Fruit fly (Drosophila melanogaster): Measurements from ENCODE around the gene rept.

Gene rept

DNA sequence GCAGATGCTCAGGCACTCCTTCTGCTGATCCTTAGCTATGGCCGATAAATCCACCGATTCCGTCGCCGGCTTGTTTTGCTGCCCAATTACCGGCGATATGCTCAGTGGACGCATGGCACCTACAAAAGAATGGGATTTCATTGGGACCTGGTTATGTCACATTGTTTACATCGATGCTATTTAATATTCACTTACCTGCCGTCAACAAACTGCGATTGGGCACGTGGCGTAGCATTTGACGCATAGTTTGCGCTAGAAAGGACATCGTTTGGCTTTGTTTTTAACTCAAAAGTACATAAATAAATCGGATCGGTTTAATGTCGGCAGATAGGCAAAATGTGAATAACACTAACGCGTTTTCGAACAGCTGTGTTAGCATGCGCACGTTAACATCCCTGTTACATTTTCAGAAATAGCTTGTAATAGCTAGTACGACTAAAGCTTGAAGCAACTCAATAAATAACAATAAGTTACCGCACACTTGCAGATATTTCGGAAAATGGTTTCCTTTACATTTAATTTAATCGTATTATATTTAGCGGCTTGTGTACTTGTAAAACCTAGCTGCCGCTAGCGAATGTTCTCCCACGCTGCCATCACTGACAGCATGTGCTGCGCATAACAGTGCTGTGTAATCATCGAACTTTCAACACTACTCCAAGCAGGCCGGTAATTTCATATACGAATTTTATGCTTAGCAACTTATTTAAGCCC lies at the start of gene rept, which contains the start of gene mRpL21 (continued):
- TF ChIP-seq Atf6 (GFP tag; IDR thresholded peaks at IDR 0.05), result peak; percentile 51; the same call in 1 of the 2 replicates
- peak; percentile 19 for TF ChIP-seq CG15269 (tag; optimal IDR thresholded peaks at IDR 0.05)
- no peak for TF ChIP-seq ERR (GFP tag; optimal IDR thresholded peaks at IDR 0.05)
- TF ChIP-seq hkb (optimal IDR thresholded peaks at IDR 0.05), result no peak
- TF ChIP-seq hkb (GFP tag; IDR thresholded peaks at IDR 0.05), result 0 out of 2 replicates have a peak, but pooled peaks have one; percentile 17
- TF ChIP-seq Mrtf (GFP tag; IDR thresholded peaks at IDR 0.05), result peak; percentile 32; the same call in 1 of the 3 replicates
- TF ChIP-seq CG4424 (GFP tag; optimal IDR thresholded peaks at IDR 0.05), result peak; percentile 60
- TF ChIP-seq MBD-R2 (GFP tag; IDR thresholded peaks at IDR 0.05), result peak; percentile 93
- TF ChIP-seq CG2678 (tag; optimal IDR thresholded peaks at IDR 0.05), result peak; percentile 55
- peak; percentile 57 for TF ChIP-seq ind (GFP tag; optimal IDR thresholded peaks at IDR 0.05)
- no peak for TF ChIP-seq CG6683 (GFP tag; optimal IDR thresholded peaks at IDR 0.05)
- peak; percentile 45 for TF ChIP-seq BEAF-32 (GFP tag; optimal IDR thresholded peaks at IDR 0.05)
- TF ChIP-seq CG11456 (GFP tag; IDR thresholded peaks at IDR 0.05), result peak; percentile 54; the same call in 1 of the 3 replicates
- no peak for TF ChIP-seq CG17912 (GFP tag; optimal IDR thresholded peaks at IDR 0.05)
- TF ChIP-seq Med (GFP tag), result peak; percentile 96
- TF ChIP-seq Opbp (GFP tag; IDR thresholded peaks at IDR 0.05; ENCODE audit: partially characterized antibody), result no peak
- peak; percentile 6 for TF ChIP-seq CG16815 (GFP tag; optimal IDR thresholded peaks at IDR 0.05)
- TF ChIP-seq h (optimal IDR thresholded peaks at IDR 0.05), result no peak
- TF ChIP-seq Fer2 (tag; optimal IDR thresholded peaks at IDR 0.05), result peak; percentile 2
- peak; percentile 73 for TF ChIP-seq Hmr (GFP tag; optimal IDR thresholded peaks at IDR 0.05)
- peak; percentile 71 for TF ChIP-seq HLH54F (GFP tag; optimal IDR thresholded peaks at IDR 0.05)
- TF ChIP-seq pita (GFP tag; optimal IDR thresholded peaks at IDR 0.05), result no peak
- TF ChIP-seq CG12155 (GFP tag; optimal IDR thresholded peaks at IDR 0.05), result peak; percentile 54
- peak; percentile 77 for TF ChIP-seq Rfx (GFP tag; IDR thresholded peaks at IDR 0.05)
- peak; percentile 50 for TF ChIP-seq maf-S (GFP tag; optimal IDR thresholded peaks at IDR 0.05)
- TF ChIP-seq Scr (GFP tag; IDR thresholded peaks at IDR 0.05; ENCODE audit: partially characterized antibody), result no peak
- peak; percentile 73 for TF ChIP-seq CG3847 (GFP tag; IDR thresholded peaks at IDR 0.05)
- peak; percentile 43 for TF ChIP-seq NFAT (GFP tag; IDR thresholded peaks at IDR 0.05)
- TF ChIP-seq Fer1 (GFP tag; optimal IDR thresholded peaks at IDR 0.05), result peak; percentile 77
- TF ChIP-seq CG10462 (GFP tag; optimal IDR thresholded peaks at IDR 0.05), result peak; percentile 53
- peak; percentile 48 for TF ChIP-seq CG7839 (tag; optimal IDR thresholded peaks at IDR 0.05)
- peak; percentile 64 for TF ChIP-seq CG9817 (tag; optimal IDR thresholded peaks at IDR 0.05)
- TF ChIP-seq slbo (GFP tag; IDR thresholded peaks at IDR 0.05), result peak; percentile 67
- peak; percentile 65 for TF ChIP-seq CG13775 (GFP tag; optimal IDR thresholded peaks at IDR 0.05)
- TF ChIP-seq Atf3 (GFP tag; optimal IDR thresholded peaks at IDR 0.05), result no peak
- TF ChIP-seq CG8924 (tag; optimal IDR thresholded peaks at IDR 0.05), result peak; percentile 42
- no peak for TF ChIP-seq pfk (GFP tag; optimal IDR thresholded peaks at IDR 0.05)
- peak; percentile 38 for TF ChIP-seq CG7556 (GFP tag; optimal IDR thresholded peaks at IDR 0.05)
- TF ChIP-seq mam (GFP tag; optimal IDR thresholded peaks at IDR 0.05), result peak; percentile 66
- TF ChIP-seq CG1792 (GFP tag; optimal IDR thresholded peaks at IDR 0.05), result peak; percentile 32
- TF ChIP-seq CG2116 (GFP tag; optimal IDR thresholded peaks at IDR 0.05), result peak; percentile 65
- TF ChIP-seq kni (GFP tag; optimal IDR thresholded peaks at IDR 0.05), result no peak
- no peak for TF ChIP-seq sim (GFP tag; IDR thresholded peaks at IDR 0.05)
- TF ChIP-seq CG10565 (GFP tag; optimal IDR thresholded peaks at IDR 0.05), result peak; percentile 27
- no peak for TF ChIP-seq kay (GFP tag; optimal IDR thresholded peaks at IDR 0.05)
- TF ChIP-seq Dll (GFP tag; IDR thresholded peaks at IDR 0.05; ENCODE audit: partially characterized antibody), result 0 out of 4 replicates have a peak, but pooled peaks have one; percentile 44
- no peak for TF ChIP-seq Lhr (GFP tag; optimal IDR thresholded peaks at IDR 0.05)
- peak; percentile 16; the same call in 1 of the 2 replicates for TF ChIP-seq klu (GFP tag; IDR thresholded peaks at IDR 0.05)
- peak; percentile 22 for TF ChIP-seq pum (GFP tag; optimal IDR thresholded peaks at IDR 0.05)
- no peak for TF ChIP-seq ase (GFP tag; IDR thresholded peaks at IDR 0.05)

Measured in whole organism, embryonic.